Worm (Caenorhabditis elegans) whole organism, early embryonic: ENCODE data around the gene T04F3.1.

Experiments
- ama-1 ChIP-seq: fragments of 150-350 bp; optimal IDR thresholded peaks from 2 replicates; lab custom pipeline; 2014
- hnd-1 ChIP-seq: sonication (generic microtip); optimal IDR thresholded peaks from 2 replicates; lab custom pipeline; 2016; ENCODE audit warnings: missing genetic modification characterization, missing compliant biosample characterization

DNA sequence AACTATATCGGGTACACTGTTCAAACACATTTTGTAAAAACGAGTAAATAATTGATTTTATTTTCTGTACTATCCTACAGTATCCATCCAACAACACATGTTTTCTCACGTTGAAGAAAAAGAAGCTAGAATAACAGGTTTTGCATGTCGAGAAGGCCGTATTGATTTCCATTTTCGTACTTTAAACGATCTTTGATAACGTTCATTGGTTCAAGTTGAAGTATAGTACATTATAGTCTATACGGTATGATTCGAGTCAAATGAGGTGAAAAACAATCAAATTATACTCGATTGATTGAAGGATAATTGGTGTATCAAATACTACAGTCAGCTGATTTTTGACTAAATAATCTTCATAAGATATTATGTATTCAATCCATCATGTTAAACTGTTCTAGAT lies 60.6 kb downstream of the T04F3.1 start:
- TF ChIP-seq hnd-1 (no peak), ama-1 (no peak)
